Fruit fly (Drosophila melanogaster) whole organism: ENCODE data around the gene beta-PheRS.
A peak's percentile ranks its signal among the peaks of the same experiment; 100 is the strongest.

Experiments
- CG8478 ChIP-seq: fragments of >200 bp; optimal IDR thresholded peaks from 2 replicates; lab custom pipeline; 2018; ENCODE audit warnings: inconsistent platforms
- Dll ChIP-seq: fragments of >200 bp; optimal IDR thresholded peaks from 2 replicates; lab custom pipeline; 2017
- EcR ChIP-seq, 2 experiments: fragments of >200 bp; optimal IDR thresholded peaks; 2 replicates each; lab custom pipeline; 2017; ENCODE audit warnings: missing biosample characterization in 2 of 2, missing genetic modification characterization in 2 of 2, missing genetic modification reagents in 2 of 2
- pan ChIP-seq: fragments of >200 bp; optimal IDR thresholded peaks from 2 replicates; lab custom pipeline; 2017
- psq ChIP-seq: fragments of >200 bp; optimal IDR thresholded peaks from 2 replicates; lab custom pipeline; 2017
- usp ChIP-seq: fragments of >200 bp; optimal IDR thresholded peaks from 2 replicates; lab custom pipeline; 2017; ENCODE audit warnings: missing biosample characterization, missing genetic modification characterization, mixed read lengths

beta-PheRS gene

DNA sequence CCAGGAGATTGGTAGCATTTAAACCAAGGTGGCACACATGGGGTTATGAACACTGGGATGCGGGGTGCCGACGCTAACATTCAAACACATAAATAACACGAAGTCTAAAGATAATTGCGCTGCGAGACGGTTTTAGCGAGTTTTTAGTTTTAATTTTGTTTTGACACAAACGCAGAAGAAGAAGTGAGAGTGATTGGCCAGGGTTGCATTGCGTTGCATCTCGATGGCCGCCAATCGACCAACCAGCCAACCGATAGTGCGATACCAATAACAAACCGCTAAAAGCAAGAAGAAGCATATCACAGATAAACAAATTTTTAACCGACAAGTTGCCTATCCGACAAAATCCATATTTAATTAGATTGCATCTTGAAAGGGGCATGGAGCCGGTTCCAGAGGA is 25.7 kb downstream of the beta-PheRS start, which contains the start of the genes Spps and CG13609:
TSS of gene Spps (minus strand) at position 191 of the 400 bp plus-strand sequence.
TSS of gene CG13609 (plus strand) at position 280 of the 400 bp plus-strand sequence.
- no peak for TF ChIP-seq pan (lab: Kevin White, UChicago)
- TF ChIP-seq psq (lab: Kevin White, UChicago): no peak
- TF ChIP-seq usp (GFP tag; lab: Kevin White, UChicago): no peak
- TF ChIP-seq CG8478 (lab: Kevin White, UChicago): no peak
- no peak for TF ChIP-seq EcR (GFP tag; optimal IDR thresholded peaks at IDR 0.05; lab: Kevin White, UChicago)
- TF ChIP-seq Dll (lab: Kevin White, UChicago): no peak

DNA sequence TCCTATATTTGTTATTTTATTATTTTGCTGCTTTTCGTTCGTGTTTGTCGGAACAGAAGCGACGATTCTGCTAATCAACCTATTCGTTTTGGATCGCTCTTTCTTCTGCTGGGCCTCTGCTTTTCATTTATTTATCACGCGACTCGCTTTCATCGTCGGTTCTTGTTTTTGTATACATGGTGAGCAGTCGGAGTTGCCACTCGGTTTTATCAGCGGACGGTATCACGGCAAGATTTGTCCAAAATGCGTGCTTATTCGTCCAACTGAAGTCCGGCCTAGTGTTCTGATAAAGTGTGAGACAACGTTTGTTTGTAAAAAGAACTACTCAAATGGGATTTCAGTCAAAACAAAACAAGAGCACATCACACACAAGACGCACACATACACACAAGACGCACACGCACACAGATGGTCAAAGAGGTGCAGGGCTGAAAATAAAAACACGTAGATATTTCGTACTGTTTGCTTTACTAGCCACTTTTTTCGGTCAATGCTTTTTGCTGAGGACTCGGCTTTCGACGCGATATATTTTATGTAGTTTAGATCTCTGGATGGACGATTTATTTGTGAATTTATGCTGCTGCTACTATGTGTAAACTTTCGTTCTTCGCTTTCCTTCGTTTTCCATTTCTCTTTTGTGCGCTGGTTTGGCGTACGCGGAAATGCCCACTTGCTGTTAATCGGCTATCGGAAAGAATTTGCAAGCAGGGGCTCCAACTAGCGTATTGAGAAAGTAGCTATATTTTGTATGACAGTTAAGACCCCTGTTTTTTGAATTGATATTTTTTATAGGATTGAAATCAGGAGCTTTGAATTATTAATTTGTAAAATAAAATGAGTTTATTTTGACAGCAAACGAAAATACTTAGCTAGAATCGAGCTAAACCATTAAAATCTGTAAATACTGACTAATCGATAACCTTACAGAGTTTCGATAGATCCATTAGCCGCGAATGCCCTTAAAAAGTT is 30.9 kb downstream of the beta-PheRS start, which contains the start of gene twin:
TSS of gene twin (minus strand) at position 632 of the 969 bp plus-strand sequence.
- TF ChIP-seq pan (lab: Kevin White, UChicago): peak; percentile 34
- no peak for TF ChIP-seq EcR (GFP tag; optimal IDR thresholded peaks at IDR 0.05; lab: Kevin White, UChicago)

DNA sequence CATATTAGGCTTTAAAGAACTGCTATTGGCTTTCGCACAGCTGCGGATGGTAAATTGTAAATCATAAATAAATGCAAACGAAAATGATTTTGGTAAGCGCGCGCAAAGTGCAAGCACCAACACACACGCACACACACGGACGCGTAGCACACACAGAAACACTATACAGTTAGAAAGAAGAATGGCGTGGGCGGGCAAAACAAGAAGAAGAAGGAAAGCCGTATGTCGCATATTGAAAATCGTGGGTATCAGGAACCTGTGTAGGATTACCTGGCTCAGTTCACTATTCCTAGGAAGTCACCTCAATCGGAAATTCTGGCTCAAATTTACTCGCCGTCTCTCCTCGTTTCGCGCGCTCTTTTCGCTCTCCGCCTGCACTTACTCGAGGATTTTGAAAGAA is 31.6 kb downstream of the beta-PheRS start, which contains the start of gene cav:
TSS of gene cav (plus strand) at position 259 of the 400 bp plus-strand sequence.
- TF ChIP-seq pan (lab: Kevin White, UChicago) (no peak), psq (lab: Kevin White, UChicago) (no peak), usp (GFP tag; lab: Kevin White, UChicago) (no peak), CG8478 (lab: Kevin White, UChicago) (no peak), Dll (lab: Kevin White, UChicago) (no peak), EcR (GFP tag; optimal IDR thresholded peaks at IDR 0.05; lab: Kevin White, UChicago) (no peak)

DNA sequence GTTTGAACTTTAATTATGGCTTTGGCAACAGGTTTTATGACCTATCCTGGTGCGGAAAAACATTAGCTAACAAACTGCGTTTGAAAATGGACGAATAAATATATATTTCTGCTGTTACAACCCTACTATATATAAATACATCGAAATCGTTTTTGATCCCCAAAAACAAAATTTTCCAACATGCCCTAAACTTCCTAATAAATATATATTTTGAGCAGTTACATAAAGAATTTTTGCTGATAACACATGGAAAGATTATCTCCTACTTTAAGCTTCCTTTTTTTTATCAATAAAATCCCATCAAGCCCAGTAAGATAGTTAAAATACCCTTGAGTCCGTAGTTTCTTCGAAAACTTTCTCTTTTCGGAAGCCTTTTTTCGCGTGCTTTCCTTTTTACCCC is 33.4 kb downstream of the beta-PheRS start:
- no peak for TF ChIP-seq CG8478 (lab: Kevin White, UChicago)
- TF ChIP-seq psq (lab: Kevin White, UChicago): no peak
- no peak for TF ChIP-seq usp (GFP tag; lab: Kevin White, UChicago)
- no peak for TF ChIP-seq pan (lab: Kevin White, UChicago)
- TF ChIP-seq Dll (lab: Kevin White, UChicago): no peak
- no peak for TF ChIP-seq EcR (GFP tag; optimal IDR thresholded peaks at IDR 0.05; lab: Kevin White, UChicago)

DNA sequence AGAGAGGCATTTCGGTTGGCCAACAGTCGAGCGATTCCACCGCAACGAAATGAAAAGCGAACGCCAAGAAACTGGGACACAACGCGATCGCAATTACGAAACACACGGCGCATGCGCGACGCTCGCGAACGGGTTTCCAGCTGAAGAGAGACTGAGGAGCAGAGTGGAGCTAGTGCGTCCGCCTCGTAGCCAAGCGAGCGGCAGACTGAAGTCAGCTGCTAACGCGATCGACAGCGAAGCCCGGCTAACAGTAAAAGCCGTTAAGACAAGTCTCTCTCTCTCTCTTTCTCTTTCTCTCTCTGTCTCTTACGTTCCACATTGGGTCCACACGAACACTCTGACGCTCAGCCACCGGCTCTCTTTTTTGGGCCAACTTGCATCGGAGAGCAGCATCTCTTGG is 33.9 kb downstream of the beta-PheRS start, which contains the start of gene CG17786:
TSS of gene CG17786 (minus strand) at position 154 of the 400 bp plus-strand sequence.
- TF ChIP-seq EcR (GFP tag; optimal IDR thresholded peaks at IDR 0.05; lab: Kevin White, UChicago) (no peak), psq (lab: Kevin White, UChicago) (no peak), Dll (lab: Kevin White, UChicago) (peak; percentile 74), usp (GFP tag; lab: Kevin White, UChicago) (no peak), CG8478 (lab: Kevin White, UChicago) (no peak), pan (lab: Kevin White, UChicago) (no peak)

DNA sequence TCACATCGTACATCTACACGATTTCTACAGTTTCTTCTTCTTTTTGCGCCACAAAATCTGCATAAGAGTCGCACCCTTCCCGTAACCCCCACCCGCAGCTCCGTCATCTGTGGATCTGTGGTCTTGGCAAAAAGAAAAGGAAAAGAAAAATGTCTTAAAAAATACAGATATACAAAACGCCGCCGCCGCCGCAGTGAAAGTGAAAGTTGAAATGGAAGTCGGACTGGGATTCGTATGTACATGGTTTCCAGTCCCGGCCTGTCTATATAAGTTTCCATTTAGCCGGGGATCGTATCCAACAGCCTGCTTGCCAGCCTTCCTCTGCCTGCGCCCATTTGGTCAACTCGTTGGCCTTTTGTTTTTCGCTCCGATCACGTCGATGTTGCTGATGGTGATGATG is 36.5 kb downstream of the beta-PheRS start:
- no peak for TF ChIP-seq psq (lab: Kevin White, UChicago)
- no peak for TF ChIP-seq CG8478 (lab: Kevin White, UChicago)
- TF ChIP-seq EcR (GFP tag; optimal IDR thresholded peaks at IDR 0.05; lab: Kevin White, UChicago): no peak
- no peak for TF ChIP-seq usp (GFP tag; lab: Kevin White, UChicago)
- TF ChIP-seq pan (lab: Kevin White, UChicago): no peak
- TF ChIP-seq Dll (lab: Kevin White, UChicago): no peak

DNA sequence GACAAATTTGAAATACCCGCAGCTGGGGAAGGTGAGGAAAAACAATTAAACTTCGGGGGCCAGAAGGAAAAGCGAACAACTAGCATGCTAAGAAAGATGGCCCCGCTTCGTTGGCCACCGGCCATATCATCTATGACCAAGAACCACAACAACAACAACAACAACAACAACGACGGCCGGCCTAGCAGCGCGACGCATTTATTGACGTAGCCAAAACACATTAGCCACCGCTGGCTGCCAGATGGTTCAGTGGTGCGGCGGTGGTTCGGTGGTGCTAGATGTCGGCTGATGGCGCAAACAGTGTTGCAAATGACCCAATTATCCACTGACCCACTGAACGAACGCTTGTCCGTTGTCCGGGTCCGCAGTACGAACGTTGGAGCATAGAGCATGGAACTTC is 38.8 kb downstream of the beta-PheRS start:
- TF ChIP-seq usp (GFP tag; lab: Kevin White, UChicago): no peak
- no peak for TF ChIP-seq psq (lab: Kevin White, UChicago)
- no peak for TF ChIP-seq EcR (GFP tag; optimal IDR thresholded peaks at IDR 0.05; lab: Kevin White, UChicago)
- no peak for TF ChIP-seq Dll (lab: Kevin White, UChicago)
- TF ChIP-seq pan (lab: Kevin White, UChicago): no peak
- no peak for TF ChIP-seq CG8478 (lab: Kevin White, UChicago)

DNA sequence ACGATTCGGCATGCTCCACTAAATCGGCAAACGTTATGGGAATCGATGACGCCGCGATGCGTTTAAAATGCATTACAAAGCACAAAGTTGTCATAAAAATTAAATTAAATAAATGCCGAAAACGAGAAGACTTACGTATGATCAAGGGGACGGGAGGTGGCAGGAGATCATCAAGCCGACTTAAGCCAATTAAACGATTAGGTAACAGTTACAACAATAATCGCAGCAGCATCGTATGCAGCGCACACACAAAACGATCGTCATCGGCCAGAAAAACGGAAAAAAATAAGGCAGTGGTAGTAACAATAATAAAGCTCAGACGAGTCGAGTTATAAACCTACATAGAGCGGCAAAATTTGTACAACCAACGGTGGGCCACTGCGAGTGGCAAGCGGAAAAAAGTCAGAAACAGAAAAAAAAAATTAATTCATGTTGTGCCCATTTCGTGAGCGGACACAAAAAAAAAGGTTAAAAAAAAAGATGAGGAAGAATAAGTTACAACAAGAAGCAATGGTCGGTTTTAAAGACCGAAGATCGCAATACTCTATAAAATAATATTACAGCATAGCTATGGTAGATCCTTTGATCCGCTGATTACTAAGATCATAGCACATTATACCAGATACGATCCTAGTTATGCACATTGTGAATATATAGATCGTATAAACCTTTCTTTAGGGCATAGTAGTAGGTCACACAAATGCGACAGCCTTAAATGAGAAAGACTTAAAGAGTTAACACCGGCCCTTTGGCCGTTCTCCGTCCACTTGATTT is 46.0 kb downstream of the beta-PheRS start:
- TF ChIP-seq usp (GFP tag; lab: Kevin White, UChicago) (no peak), EcR (GFP tag; optimal IDR thresholded peaks at IDR 0.05; lab: Kevin White, UChicago) (no peak), CG8478 (lab: Kevin White, UChicago) (no peak)

DNA sequence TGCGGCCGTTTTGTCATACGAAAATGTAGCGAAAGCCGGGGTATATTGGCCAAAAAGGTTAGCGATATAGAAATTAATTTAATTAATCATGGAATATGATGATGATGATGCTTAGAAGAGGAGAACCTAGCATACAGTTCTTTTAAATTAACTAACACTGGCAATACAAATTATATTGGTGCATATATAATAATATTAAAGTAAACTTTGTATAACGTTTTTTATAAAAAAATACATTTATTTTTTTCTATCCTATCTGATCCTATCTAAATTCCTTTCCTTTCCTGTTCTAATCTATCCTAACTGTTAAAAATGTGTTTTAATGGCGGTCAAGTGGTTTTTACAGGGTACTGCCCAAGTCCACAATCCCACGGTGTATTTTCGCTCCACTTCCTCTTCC is 46.5 kb downstream of the beta-PheRS start:
- TF ChIP-seq EcR (GFP tag; optimal IDR thresholded peaks at IDR 0.05; lab: Kevin White, UChicago) (no peak), pan (lab: Kevin White, UChicago) (peak; percentile 90), usp (GFP tag; lab: Kevin White, UChicago) (no peak), Dll (lab: Kevin White, UChicago) (no peak), CG8478 (lab: Kevin White, UChicago) (no peak)

DNA sequence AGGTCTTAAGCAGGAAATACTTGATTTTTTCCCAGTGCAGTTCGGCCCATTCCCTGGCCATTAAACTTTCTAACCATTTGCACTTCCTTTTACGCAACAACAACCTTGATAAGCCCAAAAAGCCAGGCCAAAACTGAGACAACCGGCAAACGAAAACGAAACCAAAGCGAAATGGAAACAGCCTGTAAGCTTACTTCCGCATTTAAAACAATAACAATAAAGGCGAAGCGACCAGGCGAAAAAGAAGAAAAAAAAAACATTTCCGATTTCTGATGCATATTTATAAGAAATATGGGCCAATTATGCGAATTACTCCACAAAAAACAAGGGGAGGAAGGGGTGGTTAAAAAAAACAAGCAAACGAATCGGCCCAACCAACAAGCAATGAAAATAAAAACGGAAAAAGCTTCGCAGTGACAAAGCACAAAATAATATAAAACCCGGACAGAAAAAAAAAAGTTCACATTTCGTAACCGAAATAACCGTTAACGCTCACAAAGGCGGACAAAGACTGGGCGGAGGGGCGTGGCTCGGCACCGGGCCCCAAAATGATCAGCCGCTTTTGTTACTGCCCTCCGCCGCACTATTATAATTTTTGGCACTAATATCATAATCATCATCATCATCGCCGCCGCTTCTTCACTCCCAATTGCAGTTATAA is 47.1 kb downstream of the beta-PheRS start:
- TF ChIP-seq psq (lab: Kevin White, UChicago) (no peak), usp (GFP tag; lab: Kevin White, UChicago) (no peak), EcR (GFP tag; optimal IDR thresholded peaks at IDR 0.05; lab: Kevin White, UChicago) (no peak), Dll (lab: Kevin White, UChicago) (peak; percentile 38), pan (lab: Kevin White, UChicago) (no peak), CG8478 (lab: Kevin White, UChicago) (no peak)
